Worm (Caenorhabditis elegans): ENCODE measurements around the gene dot-1.3.

DNA sequence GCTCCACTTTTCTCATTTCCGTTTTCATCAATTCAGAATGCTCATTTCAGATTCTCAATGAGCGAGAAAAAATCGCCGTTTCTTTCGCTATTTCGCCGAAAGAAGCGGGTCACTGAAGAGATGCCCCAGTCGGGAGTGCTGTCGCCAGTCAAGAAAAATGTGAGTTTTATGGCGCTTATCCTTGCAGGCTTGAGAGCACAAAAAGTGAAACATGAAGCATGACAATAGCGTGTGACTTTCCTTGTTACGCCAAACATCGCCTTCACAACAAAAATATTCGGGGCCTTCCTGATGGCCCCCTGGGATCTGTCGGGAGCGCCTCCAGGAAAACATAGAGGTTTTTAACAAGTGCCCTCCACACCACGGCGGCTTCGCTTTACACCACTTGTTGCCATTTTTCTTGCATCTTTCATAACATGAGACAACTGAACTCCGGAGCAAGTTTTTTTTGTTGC is 46.0 kb downstream of the dot-1.3 start, which contains the start of gene E01G6.2:
- no peak for TF ChIP-seq nhr-11 (tag; optimal IDR thresholded peaks at IDR 0.05)
- TF ChIP-seq hlh-6 (tag; optimal IDR thresholded peaks at IDR 0.05), result no peak
- no peak for TF ChIP-seq sox-2 (GFP tag; IDR thresholded peaks at IDR 0.05)
- no peak for TF ChIP-seq rnt-1 (tag; optimal IDR thresholded peaks at IDR 0.05)
- TF ChIP-seq K09A11.1 (tag; optimal IDR thresholded peaks at IDR 0.05; ENCODE audit: insufficient read depth), result no peak
- TF ChIP-seq lim-6 (tag; optimal IDR thresholded peaks at IDR 0.05), result no peak
- TF ChIP-seq pqm-1 (tag; optimal IDR thresholded peaks at IDR 0.05), result no peak
- TF ChIP-seq ets-4 (tag; optimal IDR thresholded peaks at IDR 0.05), result no peak
- no peak for TF ChIP-seq dve-1 (tag; optimal IDR thresholded peaks at IDR 0.05)
- no peak for TF ChIP-seq ama-1 (optimal IDR thresholded peaks at IDR 0.05)
- no peak for TF ChIP-seq ttx-3 (tag; optimal IDR thresholded peaks at IDR 0.05)
- no peak for TF ChIP-seq ceh-6 (GFP tag; optimal IDR thresholded peaks at IDR 0.05)
- no peak for TF ChIP-seq ref-2 (tag; optimal IDR thresholded peaks at IDR 0.05)
- no peak for TF ChIP-seq Y22D7AL.16 (tag; optimal IDR thresholded peaks at IDR 0.05)
